Fruit fly (Drosophila melanogaster): ENCODE data around the gene flw.

flw gene

DNA sequence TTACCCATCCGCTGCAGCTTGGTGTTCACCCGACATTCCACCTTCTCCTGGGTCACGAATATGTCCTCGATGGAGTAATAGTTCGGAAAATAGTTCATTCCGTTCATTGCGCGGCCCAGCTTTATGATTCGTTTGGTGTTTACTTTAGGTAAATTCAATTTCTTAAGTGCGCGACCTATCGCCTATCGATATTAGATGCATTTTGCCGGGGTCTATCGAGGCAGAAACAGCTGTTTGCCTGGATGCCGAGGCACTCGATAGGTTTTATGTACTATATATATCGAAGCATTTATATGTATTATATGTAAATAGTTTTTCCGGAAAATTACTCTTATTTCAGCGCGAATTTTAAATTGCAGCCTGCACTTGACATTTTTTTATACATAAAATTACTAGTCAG lies 813 bp upstream of the flw start:
- TF ChIP-seq CTCF (optimal IDR thresholded peaks at IDR 0.05) (no peak), CG8478 (optimal IDR thresholded peaks at IDR 0.05) (no peak)

DNA sequence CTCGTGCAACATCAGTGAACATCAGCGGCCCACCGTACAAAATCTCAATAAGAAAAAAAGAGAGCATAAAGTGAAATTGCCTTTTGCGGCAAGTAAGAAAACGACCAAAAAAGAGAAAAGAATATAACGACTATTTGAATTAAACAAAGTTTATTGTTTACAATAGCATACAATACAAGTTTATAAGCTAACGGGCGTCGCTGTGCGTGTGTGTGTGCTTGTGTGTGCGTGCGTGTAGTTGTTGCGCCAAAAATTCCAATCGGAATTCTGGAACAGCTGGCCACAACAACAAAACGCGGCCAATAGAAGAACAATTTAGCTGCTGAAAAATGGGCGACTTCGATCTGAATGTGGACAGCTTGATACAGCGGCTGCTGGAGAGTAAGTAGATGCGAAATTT lies 423 bp downstream of the flw start:
- TF ChIP-seq CTCF (optimal IDR thresholded peaks at IDR 0.05) (no peak), CG8478 (optimal IDR thresholded peaks at IDR 0.05) (no peak)

DNA sequence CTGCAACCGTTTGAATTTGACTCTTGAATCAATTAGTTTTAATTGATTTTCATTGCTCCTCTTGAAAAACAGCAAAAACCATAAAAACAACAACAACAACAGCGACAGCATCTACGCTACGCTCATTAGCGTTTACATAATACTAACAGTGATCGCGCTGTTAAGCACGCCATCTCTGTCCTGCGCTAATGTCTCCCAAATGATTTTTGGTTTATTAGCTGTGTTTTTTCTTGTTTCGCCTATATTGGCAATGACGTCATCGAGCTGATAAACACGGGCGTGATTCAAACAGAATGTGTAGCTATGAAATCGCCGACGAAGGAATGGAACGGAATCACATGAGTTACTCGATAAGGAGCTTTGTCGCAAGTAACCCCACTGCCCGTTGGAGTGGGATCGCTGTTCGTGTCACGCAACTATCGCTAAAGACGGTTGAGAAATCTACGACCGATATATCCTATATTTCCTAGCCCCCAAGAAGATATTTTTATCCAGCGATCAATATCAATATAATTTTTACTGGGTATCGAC lies 1.1 kb downstream of the flw start:
- no peak for TF ChIP-seq CG8478 (optimal IDR thresholded peaks at IDR 0.05)
- TF ChIP-seq CTCF (optimal IDR thresholded peaks at IDR 0.05) = no peak

- TF ChIP-seq CG8478 (optimal IDR thresholded peaks at IDR 0.05) = no peak
- TF ChIP-seq CTCF (optimal IDR thresholded peaks at IDR 0.05) = no peak
Observed at dm6 chrX:10387672-10388071, 1.9 kb downstream of the flw start.

dm6 chrX:10396832-10397231 lies 11.1 kb downstream of the flw start:
- no peak for TF ChIP-seq CTCF (optimal IDR thresholded peaks at IDR 0.05)

dm6 chrX:10397514-10398133 lies 11.9 kb downstream of the flw start:
- TF ChIP-seq CTCF (optimal IDR thresholded peaks at IDR 0.05) (no peak), CG8478 (optimal IDR thresholded peaks at IDR 0.05) (no peak)

DNA sequence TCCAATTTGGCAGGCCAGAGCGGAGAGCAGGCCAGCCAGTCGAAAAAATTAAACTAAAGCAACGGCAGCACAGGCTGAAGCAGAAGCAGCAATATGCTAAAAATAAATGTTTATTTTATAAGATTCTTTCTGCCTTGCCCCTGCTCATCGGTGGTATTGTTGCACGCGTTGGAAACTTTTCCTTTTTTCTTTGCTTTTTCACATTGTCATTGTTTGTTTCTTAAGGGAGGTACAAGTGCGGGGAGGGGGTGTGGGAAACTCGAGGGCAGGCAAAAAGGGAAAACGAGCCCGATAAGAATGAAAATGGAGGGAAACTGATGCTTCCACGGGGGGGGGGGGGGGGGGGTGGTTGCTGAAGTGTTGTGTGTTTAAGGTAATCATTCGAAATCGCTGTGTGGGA lies 13.2 kb downstream of the flw start:
- TF ChIP-seq CG8478 (optimal IDR thresholded peaks at IDR 0.05) (no peak), CTCF (optimal IDR thresholded peaks at IDR 0.05) (no peak)

DNA sequence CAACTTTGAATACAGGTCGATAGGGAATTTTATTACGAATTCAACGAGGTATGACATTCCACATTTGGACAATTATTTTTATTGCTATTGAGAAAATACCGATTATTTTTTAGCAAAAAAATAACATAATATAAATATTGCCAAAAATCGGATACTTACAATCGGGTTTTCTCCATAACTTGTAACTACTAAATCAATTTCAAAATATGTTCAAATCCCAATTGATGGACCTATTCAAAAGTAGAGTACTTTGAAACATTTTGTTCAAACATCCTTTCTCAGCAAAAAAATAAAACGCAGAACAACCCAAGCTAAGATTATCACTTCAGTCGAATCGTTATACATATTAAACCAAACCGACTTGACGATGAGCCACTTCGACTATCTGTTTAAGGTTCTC lies 31.4 kb downstream of the flw start, which contains the start of gene RabX2:
Gene RabX2, plus strand, starts transcription at position 301 of the 400 bp plus-strand sequence.
- TF ChIP-seq CTCF (optimal IDR thresholded peaks at IDR 0.05) (no peak), CG8478 (optimal IDR thresholded peaks at IDR 0.05) (no peak)

DNA sequence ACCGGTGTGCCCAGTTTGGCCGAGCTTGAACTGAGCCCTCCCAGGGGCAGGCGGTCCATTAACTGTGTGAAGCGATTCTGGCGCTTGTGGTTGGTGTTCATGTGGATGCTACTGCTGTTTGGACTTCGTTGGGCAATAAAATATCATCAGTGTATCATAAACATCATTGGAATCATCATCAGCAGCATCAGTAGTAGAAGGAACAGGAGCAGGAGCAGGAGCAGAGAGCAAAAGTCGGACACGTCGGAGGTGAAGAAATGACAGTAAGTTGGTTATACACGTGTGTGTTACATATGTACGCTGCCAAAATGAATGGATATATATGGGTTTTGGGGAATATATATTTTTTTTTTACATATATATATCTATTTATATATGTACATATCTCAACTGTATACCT lies 47.0 kb downstream of the flw start, which contains the start of gene CG12640:
Gene CG12640, minus strand, starts transcription at position 101 of the 400 bp plus-strand sequence.
- TF ChIP-seq CTCF (optimal IDR thresholded peaks at IDR 0.05) (no peak), CG8478 (optimal IDR thresholded peaks at IDR 0.05) (no peak)

DNA sequence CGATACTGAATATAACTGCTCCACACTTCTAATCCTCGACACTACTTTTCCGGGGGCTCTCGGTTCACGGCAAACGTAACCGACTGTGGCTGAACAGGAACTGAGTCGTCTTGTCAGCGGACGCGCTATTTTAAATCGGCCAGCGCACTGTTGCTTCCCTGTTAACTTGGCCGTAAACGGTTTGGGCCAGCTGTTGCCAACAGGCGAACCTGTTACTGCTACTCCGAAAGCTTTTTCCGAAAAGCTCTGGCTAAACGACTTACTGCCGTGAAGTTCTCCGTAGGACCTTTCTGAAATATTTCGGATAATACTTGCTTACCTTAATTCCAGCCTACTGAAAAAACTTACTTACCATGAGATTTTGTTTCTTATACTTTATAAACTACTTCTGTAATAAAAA lies 69.0 kb downstream of the flw start, which contains the start of gene CG32683:
Gene CG32683, minus strand, starts transcription at position 101 of the 400 bp plus-strand sequence.
- TF ChIP-seq CG8478 (optimal IDR thresholded peaks at IDR 0.05) (no peak), CTCF (optimal IDR thresholded peaks at IDR 0.05) (no peak)

All from S2 (cell line).